Worm (Caenorhabditis elegans) whole organism, young adult: ENCODE measurements around the gene M176.16.
"Not testable (repeated sequence)": the region's sequence is repeated elsewhere in the genome, so short reads cannot be mapped to it uniquely, and the experiment has no call there.

Source experiments
- B0336.3 ChIP-seq: fragments of 200-800 bp; sonication (Bioruptor generic); IDR thresholded peaks from 2 replicates; pipeline ENCODE4 v1.3.6; 2022; ENCODE audit warnings: missing genetic modification characterization, missing compliant biosample characterization
- C06A6.2 ChIP-seq: fragments of 200-800 bp; sonication (Bioruptor generic); conservative IDR thresholded peaks from 2 replicates; pipeline ENCODE4 v1.3.6; 2022; ENCODE audit warnings: missing genetic modification characterization, missing compliant biosample characterization
- F33H1.4 ChIP-seq: fragments of 200-800 bp; sonication (Bioruptor generic); IDR thresholded peaks from 2 replicates; pipeline ENCODE4 v1.3.6; 2022; ENCODE audit warnings: missing genetic modification reagents, missing genetic modification characterization, missing compliant biosample characterization
- F57C9.4 ChIP-seq: sonication (generic microtip); optimal IDR thresholded peaks from 2 replicates; lab custom pipeline; 2017; ENCODE audit warnings: mild to moderate bottlenecking, missing genetic modification characterization, missing compliant biosample characterization
- K11D2.4 ChIP-seq: fragments of 200-800 bp; sonication (Bioruptor generic); IDR thresholded peaks from 2 replicates; pipeline ENCODE4 v1.3.6; 2022; ENCODE audit warnings: missing genetic modification reagents, missing genetic modification characterization, missing compliant biosample characterization
- Y79H2A.3 ChIP-seq: fragments of 200-800 bp; sonication (Bioruptor generic); conservative IDR thresholded peaks from 2 replicates; pipeline ENCODE4 v1.3.6; 2022; ENCODE audit warnings: missing genetic modification reagents, missing genetic modification characterization, missing compliant biosample characterization
- Y95B8A.8 ChIP-seq: fragments of 200-800 bp; sonication (Bioruptor generic); IDR thresholded peaks from 2 replicates; pipeline ENCODE4 v1.3.6; 2022; ENCODE audit warnings: missing genetic modification reagents, missing genetic modification characterization, missing compliant biosample characterization
- aptf-2 ChIP-seq: fragments of 200-800 bp; sonication (Bioruptor generic); conservative IDR thresholded peaks from 2 replicates; pipeline ENCODE4 v1.3.6; 2022; ENCODE audit warnings: missing genetic modification reagents, missing genetic modification characterization, missing compliant biosample characterization
- athp-1 ChIP-seq: sonication (generic microtip); optimal IDR thresholded peaks from 2 replicates; lab custom pipeline; 2017; ENCODE audit warnings: mild to moderate bottlenecking, missing genetic modification characterization, missing compliant biosample characterization
- bed-1 ChIP-seq: fragments of 200-800 bp; sonication (Bioruptor generic); IDR thresholded peaks from 2 replicates; pipeline ENCODE4 v1.3.6; 2022; ENCODE audit warnings: missing genetic modification reagents, missing genetic modification characterization, missing compliant biosample characterization
- cebp-1 ChIP-seq, 2 experiments: fragments of 200-800 bp in 1 of 2; sonication (Bioruptor generic) in 1 of 2; sonication (generic microtip) in 1 of 2; IDR thresholded peaks in 1 of 2; optimal IDR thresholded peaks in 1 of 2; 2 replicates each; pipeline versions ENCODE4 v1.3.6 to Lab custom; 2017 to 2022; ENCODE audit warnings: missing compliant biosample characterization in 2 of 2, missing genetic modification characterization in 2 of 2, mild to moderate bottlenecking in 1 of 2, missing genetic modification reagents in 1 of 2, moderate library complexity in 1 of 2
- ceh-79 ChIP-seq: sonication (generic microtip); optimal IDR thresholded peaks from 2 replicates; lab custom pipeline; 2017; ENCODE audit warnings: mild to moderate bottlenecking, missing genetic modification characterization, missing compliant biosample characterization
- dpl-1 ChIP-seq: fragments of 150-350 bp; optimal IDR thresholded peaks from 2 replicates; lab custom pipeline; 2014; ENCODE audit warnings: missing biosample characterization, missing genetic modification reagents, missing genetic modification characterization
- him-1 ChIP-seq: sonication (generic microtip); optimal IDR thresholded peaks from 2 replicates; lab custom pipeline; 2016; ENCODE audit warnings: missing genotype, missing genetic modification reagents, missing genetic modification characterization, missing compliant biosample characterization
- hlh-12 ChIP-seq: sonication (generic microtip); optimal IDR thresholded peaks from 2 replicates; lab custom pipeline; 2016; ENCODE audit warnings: missing genetic modification characterization, missing compliant biosample characterization
- hlh-26 ChIP-seq: fragments of 200-800 bp; sonication (Bioruptor generic); conservative IDR thresholded peaks from 2 replicates; pipeline ENCODE4 v1.3.6; 2022; ENCODE audit warnings: missing genetic modification reagents, missing genetic modification characterization, missing compliant biosample characterization
- hmg-1.2 ChIP-seq: fragments of 200-800 bp; sonication (Bioruptor generic); IDR thresholded peaks from 2 replicates; pipeline ENCODE4 v1.3.6; 2022; ENCODE audit warnings: missing genetic modification reagents, missing genetic modification characterization, missing compliant biosample characterization
- hrde-1 ChIP-seq: sonication (generic microtip); optimal IDR thresholded peaks from 2 replicates; lab custom pipeline; 2016; ENCODE audit warnings: missing genetic modification characterization, mild to moderate bottlenecking, missing compliant biosample characterization, moderate library complexity, missing genotype, missing genetic modification reagents, borderline replicate concordance
- let-607 ChIP-seq, 2 experiments: fragments of 200-800 bp in 1 of 2; sonication (Bioruptor generic) in 1 of 2; sonication (generic microtip) in 1 of 2; optimal IDR thresholded peaks; 2 replicates each; lab custom pipeline; 2016 to 2018; ENCODE audit warnings: mild to moderate bottlenecking in 2 of 2, missing compliant biosample characterization in 2 of 2, missing genetic modification characterization in 2 of 2, moderate library complexity in 2 of 2, missing genotype in 1 of 2
- lsl-1 ChIP-seq: fragments of 200-800 bp; sonication (Bioruptor generic); optimal IDR thresholded peaks from 2 replicates; lab custom pipeline; 2018; ENCODE audit warnings: mild to moderate bottlenecking, missing genetic modification characterization, moderate library complexity, missing compliant biosample characterization
- madf-10 ChIP-seq: sonication (generic microtip); optimal IDR thresholded peaks from 2 replicates; lab custom pipeline; 2016; ENCODE audit warnings: mild to moderate bottlenecking, missing genetic modification characterization, missing compliant biosample characterization
- madf-3 ChIP-seq: fragments of 200-800 bp; sonication (Bioruptor generic); IDR thresholded peaks from 2 replicates; pipeline ENCODE4 v1.3.6; 2022; ENCODE audit warnings: missing genetic modification reagents, missing genetic modification characterization, missing compliant biosample characterization
- nfya-1 ChIP-seq: sonication (generic microtip); optimal IDR thresholded peaks from 2 replicates; lab custom pipeline; 2017; ENCODE audit warnings: antibody characterized with exemption, missing compliant biosample characterization, missing genetic modification characterization, borderline replicate concordance; ENCODE audit not compliant: insufficient read depth
- nhr-80 ChIP-seq: sonication (generic microtip); optimal IDR thresholded peaks from 2 replicates; lab custom pipeline; 2016; ENCODE audit warnings: missing genetic modification characterization, missing compliant biosample characterization
- sdz-38 ChIP-seq: sonication (generic microtip); optimal IDR thresholded peaks from 2 replicates; lab custom pipeline; 2016; ENCODE audit warnings: missing genotype, missing genetic modification characterization, missing compliant biosample characterization
- snpc-1.3 ChIP-seq: sonication (generic microtip); optimal IDR thresholded peaks from 2 replicates; lab custom pipeline; 2017; ENCODE audit warnings: missing genetic modification characterization, mild to moderate bottlenecking, missing compliant biosample characterization, antibody characterized with exemption, moderate library complexity, missing genotype, missing genetic modification reagents; ENCODE audit not compliant: insufficient read depth
- tbp1 ChIP-seq: fragments of 200-800 bp; sonication (Bioruptor generic); optimal IDR thresholded peaks from 2 replicates; lab custom pipeline; 2018; ENCODE audit warnings: mild to moderate bottlenecking, missing genetic modification characterization, missing compliant biosample characterization
- unc-130 ChIP-seq: sonication (generic microtip); optimal IDR thresholded peaks from 2 replicates; lab custom pipeline; 2016; ENCODE audit warnings: missing genetic modification reagents, missing genetic modification characterization, missing compliant biosample characterization
- zim-3 ChIP-seq: sonication (generic microtip); optimal IDR thresholded peaks from 2 replicates; lab custom pipeline; 2017; ENCODE audit warnings: mild to moderate bottlenecking, missing genetic modification characterization, moderate library complexity, missing compliant biosample characterization

The M176.16 gene

DNA sequence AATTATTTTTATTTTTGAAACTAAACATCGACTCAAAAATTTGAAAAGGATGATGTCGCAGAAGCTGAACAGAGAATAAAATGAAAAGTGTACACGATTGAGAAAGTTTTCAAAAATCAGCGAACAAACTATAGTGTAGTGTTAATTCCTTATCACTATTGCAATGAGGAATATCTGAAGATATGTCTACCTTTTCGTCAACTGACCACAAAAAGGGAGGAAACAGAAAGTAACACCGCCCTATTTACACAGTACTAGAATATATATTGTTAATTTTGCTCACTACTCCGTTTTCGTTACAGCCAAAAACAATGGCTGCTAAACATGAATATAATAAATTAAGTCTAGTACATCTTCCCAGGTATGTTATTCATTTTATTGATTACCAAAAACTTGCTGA, 29.6 kb downstream of the M176.16 start, which contains the start of gene chil-18:
Gene chil-18, plus strand, starts transcription at position 301 of the 400 bp plus-strand sequence.
- TF ChIP-seq athp-1 (tag; lab: Kevin White, UChicago) (no peak), bed-1 (GFP tag; lab: Robert Waterston, UW) (no peak), madf-10 (no peak), F33H1.4 (no peak)

ce11 chrII:9452172-9452571, 33.9 kb downstream of the M176.16 start, which contains the start of gene R09D1.12:
R09D1.12 (minus strand) TSS chrII:9452272.
- not testable (repeated sequence) for TF ChIP-seq unc-130 (GFP tag; lab: Kevin White, UChicago); tbp1 (GFP tag; lab: Kevin White, UChicago); sdz-38 (tag; lab: Kevin White, UChicago)

ce11 chrII:9454304-9454703, 36.0 kb downstream of the M176.16 start, which contains the start of gene chil-19:
chil-19 (minus strand) TSS chrII:9454404.
- no peak for TF ChIP-seq nfya-1 (tag; lab: Kevin White, UChicago)
- TF ChIP-seq K11D2.4, result no peak
- no peak for TF ChIP-seq cebp-1 (GFP tag; IDR thresholded peaks at IDR 0.05; lab: Robert Waterston, UW)
- no peak for TF ChIP-seq cebp-1 (tag; optimal IDR thresholded peaks at IDR 0.05; lab: Kevin White, UChicago)
- no peak for TF ChIP-seq ceh-79 (tag; lab: Kevin White, UChicago)
- TF ChIP-seq aptf-2 (GFP tag; lab: Robert Waterston, UW), result no peak
- no peak for TF ChIP-seq Y95B8A.8
- TF ChIP-seq dpl-1, result no peak
- TF ChIP-seq Y79H2A.3 (GFP tag; lab: Robert Waterston, UW), result no peak
- TF ChIP-seq madf-10, result no peak
- TF ChIP-seq C06A6.2 (GFP tag; lab: Robert Waterston, UW), result no peak
- no peak for TF ChIP-seq let-607 (tag; optimal IDR thresholded peaks at IDR 0.05; lab: Kevin White, UChicago)
- TF ChIP-seq nhr-80 (tag; lab: Kevin White, UChicago), result no peak
- no peak for TF ChIP-seq snpc-1.3 (tag; lab: Kevin White, UChicago)
- TF ChIP-seq madf-3 (GFP tag; lab: Robert Waterston, UW), result no peak
- TF ChIP-seq hlh-26 (GFP tag; lab: Robert Waterston, UW), result no peak
- no peak for TF ChIP-seq B0336.3
- no peak for TF ChIP-seq lsl-1 (GFP tag; lab: Kevin White, UChicago)
- no peak for TF ChIP-seq F57C9.4 (tag; lab: Kevin White, UChicago)
- no peak for TF ChIP-seq hmg-1.2
- TF ChIP-seq hlh-12 (tag; lab: Kevin White, UChicago), result no peak

ce11 chrII:9459462-9459861, 41.1 kb downstream of the M176.16 start, which contains the start of gene R09D1.14:
R09D1.14 (minus strand) TSS chrII:9459562.
- TF ChIP-seq hlh-26 (GFP tag; lab: Robert Waterston, UW); madf-10; him-1 (tag; lab: Kevin White, UChicago): not testable (repeated sequence)

- not testable (repeated sequence) for TF ChIP-seq zim-3; cebp-1 (GFP tag; IDR thresholded peaks at IDR 0.05; lab: Robert Waterston, UW); cebp-1 (tag; optimal IDR thresholded peaks at IDR 0.05; lab: Kevin White, UChicago); hrde-1 (tag; lab: Kevin White, UChicago)
These were observed 43.6 kb downstream of the M176.16 start, which contains the start of gene chil-21 for ce11 chrII:9461881-9462280. chil-21 (minus strand) TSS chrII:9461981.
